Worm (Caenorhabditis elegans): ENCODE results near the gene ZC443.3.
A peak's percentile ranks its signal among the peaks of the same experiment; 100 is the strongest.

ZC443.3 gene

DNA sequence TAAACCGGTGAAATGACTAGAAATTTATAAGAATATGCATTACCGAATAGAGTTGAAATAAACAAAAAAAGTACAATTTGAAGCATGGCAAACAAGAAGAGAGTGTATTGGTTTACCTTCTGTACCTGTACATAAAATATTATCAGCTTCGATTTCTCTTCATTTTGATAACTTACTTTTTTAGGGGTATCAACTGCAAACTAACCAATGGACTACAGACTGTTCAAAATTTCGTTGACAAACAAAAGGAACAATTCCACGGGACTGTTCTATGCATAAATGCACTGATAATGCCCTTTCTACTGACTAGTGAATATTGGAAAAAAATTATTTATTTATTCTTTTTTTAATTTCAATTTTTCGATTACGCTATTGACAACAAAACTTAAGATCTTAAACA, 15.9 kb downstream of the ZC443.3 start, which contains the start of gene ugt-6:
Gene ugt-6, minus strand, starts transcription at position 233 of the 400 bp plus-strand sequence.
- TF ChIP-seq daf-16 (GFP tag; optimal IDR thresholded peaks at IDR 0.05) (no peak), daf-16 (tag; optimal IDR thresholded peaks at IDR 0.05) (peak; percentile 82), nhr-102 (tag; optimal IDR thresholded peaks at IDR 0.05) (no peak), nhr-6 (tag; optimal IDR thresholded peaks at IDR 0.05) (no peak), ceh-62 (tag; optimal IDR thresholded peaks at IDR 0.05) (no peak), nhr-28 (tag; optimal IDR thresholded peaks at IDR 0.05) (peak; percentile 75), nhr-77 (tag; optimal IDR thresholded peaks at IDR 0.05) (no peak), lir-3 (tag; optimal IDR thresholded peaks at IDR 0.05) (no peak), F44E2.7 (GFP tag; IDR thresholded peaks at IDR 0.05) (no peak), nhr-76 (tag; optimal IDR thresholded peaks at IDR 0.05) (no peak), nhr-111 (GFP tag; optimal IDR thresholded peaks at IDR 0.05) (no peak)

DNA sequence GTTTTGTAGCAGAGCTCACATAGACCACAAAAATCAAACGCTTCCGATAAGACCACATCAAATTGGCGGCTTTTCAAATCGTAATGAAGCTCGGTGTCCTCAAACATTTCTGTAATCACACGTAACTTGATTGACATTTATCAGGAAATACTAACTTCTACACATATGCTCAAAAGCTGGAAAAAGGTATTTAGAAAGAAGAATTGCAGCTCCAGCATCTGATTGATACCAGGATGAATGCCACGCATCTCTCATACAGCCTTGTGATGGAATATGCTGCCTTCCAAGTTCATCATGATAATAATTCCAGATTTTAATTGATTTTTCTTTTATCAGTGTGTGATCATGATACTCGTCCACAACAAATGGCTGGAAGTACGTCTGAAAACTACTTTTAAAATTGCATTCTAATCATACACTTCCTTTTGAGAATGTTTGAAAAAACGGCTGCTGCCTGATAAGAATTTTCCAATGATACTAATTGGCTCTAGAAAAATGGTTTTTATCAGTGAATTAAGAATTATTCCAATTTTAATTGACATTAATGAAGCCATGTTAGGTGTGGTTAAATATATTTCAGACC, 16.9 kb downstream of the ZC443.3 start:
- no peak for TF ChIP-seq nhr-102 (tag; optimal IDR thresholded peaks at IDR 0.05)
- TF ChIP-seq nhr-111 (GFP tag; optimal IDR thresholded peaks at IDR 0.05), result no peak
- TF ChIP-seq zfp-3 (GFP tag; conservative IDR thresholded peaks at IDR 0.05), result no peak
- TF ChIP-seq F26F4.8 (GFP tag; conservative IDR thresholded peaks at IDR 0.05), result no peak
- no peak for TF ChIP-seq R02D3.7 (tag; optimal IDR thresholded peaks at IDR 0.05)
- TF ChIP-seq ceh-20 (GFP tag; IDR thresholded peaks at IDR 0.05), result no peak
- no peak for TF ChIP-seq lin-38 (GFP tag; IDR thresholded peaks at IDR 0.05)
- TF ChIP-seq rbr-2 (tag; optimal IDR thresholded peaks at IDR 0.05), result no peak
- no peak for TF ChIP-seq ceh-82 (tag; optimal IDR thresholded peaks at IDR 0.05)
- TF ChIP-seq sdz-12 (GFP tag; optimal IDR thresholded peaks at IDR 0.05), result no peak
- TF ChIP-seq spr-3 (GFP tag; optimal IDR thresholded peaks at IDR 0.05), result no peak
- TF ChIP-seq Y105C5A.15 (GFP tag; IDR thresholded peaks at IDR 0.05), result no peak
- peak; percentile 21 for TF ChIP-seq dve-1 (tag; optimal IDR thresholded peaks at IDR 0.05; ENCODE audit: insufficient read depth)
- TF ChIP-seq mxl-2 (GFP tag; conservative IDR thresholded peaks at IDR 0.05), result no peak
- TF ChIP-seq nhr-10 (tag; optimal IDR thresholded peaks at IDR 0.05), result no peak
- no peak for TF ChIP-seq dmd-8 (GFP tag; IDR thresholded peaks at IDR 0.05)
- no peak for TF ChIP-seq Y75B8A.6 (GFP tag; IDR thresholded peaks at IDR 0.05)
- no peak for TF ChIP-seq Y48G9A.11 (GFP tag; IDR thresholded peaks at IDR 0.05)
- TF ChIP-seq nhr-77 (tag; optimal IDR thresholded peaks at IDR 0.05), result no peak
- no peak for TF ChIP-seq T20F7.1 (GFP tag; optimal IDR thresholded peaks at IDR 0.05)
- 0 out of 2 replicates have a peak, but pooled peaks have one; percentile 36 for TF ChIP-seq tra-1 (GFP tag; IDR thresholded peaks at IDR 0.05)
- TF ChIP-seq snpc-1.2 (GFP tag; IDR thresholded peaks at IDR 0.05), result no peak
- no peak for TF ChIP-seq tag-97 (GFP tag; IDR thresholded peaks at IDR 0.05)
- TF ChIP-seq unc-130 (GFP tag; optimal IDR thresholded peaks at IDR 0.05), result no peak
- no peak for TF ChIP-seq madf-5 (GFP tag; IDR thresholded peaks at IDR 0.05)
- TF ChIP-seq unc-39 (tag; optimal IDR thresholded peaks at IDR 0.05), result no peak
- TF ChIP-seq ama-1 (optimal IDR thresholded peaks at IDR 0.05), result no peak
- TF ChIP-seq nhr-6 (tag; optimal IDR thresholded peaks at IDR 0.05), result no peak
- no peak for TF ChIP-seq ceh-28 (tag; optimal IDR thresholded peaks at IDR 0.05)
- no peak for TF ChIP-seq zip-2 (tag; optimal IDR thresholded peaks at IDR 0.05)
- no peak for TF ChIP-seq ZK546.5 (tag; optimal IDR thresholded peaks at IDR 0.05)
- no peak for TF ChIP-seq spr-1 (tag; optimal IDR thresholded peaks at IDR 0.05)
- TF ChIP-seq fos-1 (tag; optimal IDR thresholded peaks at IDR 0.05), result no peak
- TF ChIP-seq dmd-6 (GFP tag; IDR thresholded peaks at IDR 0.05), result peak; percentile 81
- no peak for TF ChIP-seq zfp-2 (tag; optimal IDR thresholded peaks at IDR 0.05)
- no peak for TF ChIP-seq F37D6.2 (tag; optimal IDR thresholded peaks at IDR 0.05)
- no peak for TF ChIP-seq mxl-3 (GFP tag; optimal IDR thresholded peaks at IDR 0.05)
- TF ChIP-seq daf-8 (GFP tag; IDR thresholded peaks at IDR 0.05), result no peak
- no peak for TF ChIP-seq ztf-7 (tag; optimal IDR thresholded peaks at IDR 0.05)
- no peak for TF ChIP-seq F49E8.2 (tag; optimal IDR thresholded peaks at IDR 0.05; ENCODE audit: borderline replicate concordance)
- no peak for TF ChIP-seq arid-1 (GFP tag; conservative IDR thresholded peaks at IDR 0.05)
- TF ChIP-seq vab-7 (GFP tag; IDR thresholded peaks at IDR 0.05), result no peak
- no peak for TF ChIP-seq ztf-11 (tag; optimal IDR thresholded peaks at IDR 0.05)
- TF ChIP-seq pqm-1 (tag; optimal IDR thresholded peaks at IDR 0.05), result peak; percentile 52

Data from whole organism, L4 larva.